Worm (Caenorhabditis elegans): ENCODE results near the gene mrpl-41.

ce11 chrII:263563-263962, 25.2 kb upstream of the mrpl-41 start, which contains the start of gene scc-2:
- TF ChIP-seq ets-7 (tag; optimal IDR thresholded peaks at IDR 0.05) (no peak), tra-4 (tag; optimal IDR thresholded peaks at IDR 0.05) (no peak), flt-1 (GFP tag; IDR thresholded peaks at IDR 0.05) (no peak)
